Fruit fly (Drosophila melanogaster) whole organism: Measurements from ENCODE around the gene CG10116.

ENCODE experiments used
- CG8478 ChIP-seq: fragments of >200 bp; optimal IDR thresholded peaks from 2 replicates; lab custom pipeline; 2018; ENCODE audit warnings: inconsistent platforms
- EcR ChIP-seq, 2 experiments: fragments of >200 bp; optimal IDR thresholded peaks; 2 replicates each; lab custom pipeline; 2017; ENCODE audit warnings: missing biosample characterization in 2 of 2, missing genetic modification characterization in 2 of 2, missing genetic modification reagents in 2 of 2
- pan ChIP-seq: fragments of >200 bp; optimal IDR thresholded peaks from 2 replicates; lab custom pipeline; 2017
- usp ChIP-seq: fragments of >200 bp; optimal IDR thresholded peaks from 2 replicates; lab custom pipeline; 2017; ENCODE audit warnings: missing biosample characterization, missing genetic modification characterization, mixed read lengths

dm6 chr3L:13440370-13440960, 16.6 kb downstream of the CG10116 start, which contains the start of the genes CG10140 and CG14109:
- TF ChIP-seq usp (GFP tag; lab: Kevin White, UChicago): no peak
- TF ChIP-seq pan (lab: Kevin White, UChicago): no peak
- no peak for TF ChIP-seq CG8478 (lab: Kevin White, UChicago)
- TF ChIP-seq EcR (GFP tag; optimal IDR thresholded peaks at IDR 0.05; lab: Kevin White, UChicago): no peak
